Fruit fly (Drosophila melanogaster) ovary, adult (tissue): ENCODE results near the gene axo.

ENCODE experiments used
- CG17801 ChIP-seq: fragments of 200-800 bp; optimal IDR thresholded peaks from 2 replicates; lab custom pipeline; 2019; ENCODE audit warnings: missing biosample characterization, mild to moderate bottlenecking, missing genetic modification characterization, moderate library complexity; ENCODE audit not compliant: partially characterized antibody

axo gene

DNA sequence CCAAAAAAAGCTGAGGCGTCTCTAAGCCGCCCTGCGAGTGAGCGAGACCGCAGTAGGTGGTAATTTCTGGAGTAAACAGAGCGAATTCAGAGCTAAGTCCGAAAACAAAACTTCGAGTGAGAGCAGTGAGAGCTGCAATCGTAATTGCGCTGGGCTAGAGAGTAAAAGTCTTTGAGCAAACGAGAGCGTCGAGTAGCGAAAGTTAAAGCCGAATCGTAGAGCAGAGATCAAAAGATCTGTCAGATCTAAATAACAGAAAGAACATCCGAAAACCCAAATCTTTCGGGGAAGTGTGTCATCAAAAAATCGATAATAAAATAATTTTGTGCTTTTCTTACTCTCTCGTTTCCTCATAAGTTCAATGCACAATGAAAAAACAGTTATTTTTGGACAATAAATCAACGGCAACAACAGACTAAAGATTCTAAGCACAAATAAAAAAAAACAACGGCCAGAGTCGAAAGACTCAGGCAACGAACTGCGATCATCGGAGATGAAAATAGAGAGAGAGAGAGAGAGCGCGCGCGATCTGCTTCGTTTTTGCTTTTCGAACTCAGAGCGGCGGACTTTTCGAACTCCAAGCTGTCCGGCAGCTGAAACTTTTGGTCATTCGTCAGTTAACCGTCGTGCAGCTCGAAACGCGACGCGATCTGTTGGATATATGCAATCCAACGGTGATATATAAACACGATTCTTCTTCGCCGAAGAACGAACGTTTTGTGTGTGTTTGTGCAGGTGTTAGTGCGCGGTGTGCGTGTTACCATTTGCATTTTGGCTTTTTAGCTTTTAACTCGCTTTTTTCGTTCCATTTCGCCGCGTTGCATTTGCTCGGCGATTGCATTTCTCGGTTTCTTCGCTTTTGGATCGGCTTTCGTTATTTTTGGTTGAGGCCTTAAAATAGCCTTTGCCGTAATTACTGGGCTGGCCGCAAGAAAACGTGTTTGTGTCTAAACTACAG, 5.3 kb upstream of the axo start, which contains the start of gene RhoGEF64C:
TSS of gene RhoGEF64C (plus strand) at position 607 of the 958 bp plus-strand sequence.
- no peak for TF ChIP-seq CG17801

dm6 chr3L:4691775-4692174, 4.7 kb upstream of the axo start:
- no peak for TF ChIP-seq CG17801

DNA sequence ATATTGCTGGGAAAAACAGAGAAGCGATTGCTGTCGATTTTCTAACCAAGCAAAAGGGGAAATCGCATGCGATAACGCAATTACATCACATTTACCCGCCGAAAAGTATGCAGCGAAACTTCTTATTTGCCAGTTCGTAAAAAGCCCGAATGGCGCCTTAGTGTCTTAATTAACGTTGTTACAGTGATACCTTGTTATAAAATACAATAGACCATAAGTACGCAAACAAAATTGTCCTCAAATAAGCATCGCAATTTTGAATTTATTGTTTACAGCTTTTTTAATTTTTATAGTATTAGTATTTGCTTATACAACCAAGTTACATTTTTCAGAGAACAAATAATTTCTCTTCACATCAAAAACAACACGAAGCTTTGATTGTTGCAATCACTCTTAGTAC, 3.6 kb upstream of the axo start:
- no peak for TF ChIP-seq CG17801

- TF ChIP-seq CG17801 = no peak
Observed at dm6 chr3L:4689970-4690369, 2.9 kb upstream of the axo start, which contains the start of gene CG18418. TSS of gene CG18418 (minus strand) at chr3L:4690070.

DNA sequence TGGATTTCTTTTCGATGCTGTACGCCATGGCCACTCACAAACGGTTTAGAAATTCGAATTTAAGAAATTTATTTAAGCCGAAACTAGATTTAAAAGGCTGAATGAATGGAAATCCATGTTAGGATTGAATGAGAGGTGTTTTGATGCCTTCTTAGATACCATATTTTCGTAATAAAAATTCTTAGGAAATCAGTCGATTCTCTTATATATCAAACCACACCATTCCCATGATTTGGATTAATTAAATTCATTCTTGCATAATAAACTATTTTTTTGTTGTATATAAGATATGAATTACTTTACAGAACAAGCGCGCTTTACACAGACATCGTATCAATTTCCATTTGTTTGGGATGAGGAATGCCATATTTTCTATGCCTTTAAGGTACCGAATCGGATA, 1.6 kb upstream of the axo start, which contains the start of gene CG7514:
TSS of gene CG7514 (minus strand) at position 101 of the 400 bp plus-strand sequence.
- TF ChIP-seq CG17801 = no peak

DNA sequence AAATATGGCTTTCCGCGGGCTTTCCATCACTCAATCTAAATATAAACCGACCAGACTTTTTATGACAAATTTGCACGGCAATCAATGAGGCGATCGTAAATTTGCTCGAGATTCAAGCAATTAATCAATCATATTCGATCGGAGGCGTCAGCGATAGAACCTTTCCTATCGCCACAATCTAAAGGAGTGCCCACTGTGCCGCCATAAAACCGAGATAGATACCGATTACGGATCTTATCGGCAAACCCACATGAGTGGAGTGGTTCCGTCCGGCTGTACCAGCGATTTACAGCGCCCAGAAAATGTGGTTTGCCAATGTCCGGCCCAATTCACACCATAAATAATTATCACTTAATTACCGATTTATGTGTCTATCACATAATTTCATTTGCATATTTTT, 508 bp downstream of the axo start:
- no peak for TF ChIP-seq CG17801

- no peak for TF ChIP-seq CG17801
Observed at dm6 chr3L:4686050-4686449, 1.1 kb downstream of the axo start.

dm6 chr3L:4684622-4685276, 2.4 kb downstream of the axo start:
- no peak for TF ChIP-seq CG17801

DNA sequence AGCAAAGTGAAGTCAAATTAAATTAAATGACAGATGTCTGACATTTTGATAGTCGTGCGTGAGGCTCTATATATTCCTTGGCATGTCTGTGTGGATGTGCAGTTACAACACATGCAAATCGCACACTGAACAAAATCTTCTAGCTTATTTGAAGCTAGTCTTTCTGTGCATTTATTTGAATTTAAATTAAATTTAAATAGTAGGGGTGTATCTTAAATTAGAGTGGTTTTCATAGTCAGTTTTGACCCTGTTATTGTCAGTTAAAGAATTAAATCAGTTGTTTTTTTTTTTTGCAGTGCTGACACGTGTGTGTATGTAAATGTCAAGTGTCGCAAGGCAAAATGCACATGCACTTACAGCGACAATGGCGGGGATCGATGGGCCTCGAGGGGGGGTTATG, 8.1 kb downstream of the axo start:
- no peak for TF ChIP-seq CG17801

dm6 chr3L:4677532-4677931, 9.6 kb downstream of the axo start, which contains the start of gene CG34266:
TSS of gene CG34266 (plus strand) at chr3L:4677832.
- TF ChIP-seq CG17801 = no peak

DNA sequence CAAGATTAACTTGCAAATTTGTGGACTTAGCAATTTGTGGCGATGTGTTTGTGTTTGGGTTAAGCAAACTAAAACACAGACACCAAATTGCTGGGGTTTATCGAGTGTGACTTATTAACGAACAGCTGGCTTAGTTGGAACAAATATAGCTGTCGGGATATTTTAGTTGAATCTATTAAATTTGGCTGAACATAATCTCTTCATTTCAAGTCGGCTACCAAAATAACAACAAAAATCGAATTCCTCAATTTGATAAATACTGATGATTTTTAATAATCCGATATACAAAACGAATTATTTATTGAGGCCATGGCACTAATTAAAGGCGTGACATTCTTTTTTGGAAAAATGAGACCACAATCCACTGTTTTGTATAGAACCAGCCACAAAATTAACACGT, 19.8 kb downstream of the axo start, which contains the start of gene CG32236:
TSS of gene CG32236 (minus strand) at position 101 of the 400 bp plus-strand sequence.
- no peak for TF ChIP-seq CG17801

dm6 chr3L:4647976-4648375, 39.1 kb downstream of the axo start, which contains the start of gene TTLL1B:
TSS of gene TTLL1B (plus strand) at chr3L:4648276.
- no peak for TF ChIP-seq CG17801

DNA sequence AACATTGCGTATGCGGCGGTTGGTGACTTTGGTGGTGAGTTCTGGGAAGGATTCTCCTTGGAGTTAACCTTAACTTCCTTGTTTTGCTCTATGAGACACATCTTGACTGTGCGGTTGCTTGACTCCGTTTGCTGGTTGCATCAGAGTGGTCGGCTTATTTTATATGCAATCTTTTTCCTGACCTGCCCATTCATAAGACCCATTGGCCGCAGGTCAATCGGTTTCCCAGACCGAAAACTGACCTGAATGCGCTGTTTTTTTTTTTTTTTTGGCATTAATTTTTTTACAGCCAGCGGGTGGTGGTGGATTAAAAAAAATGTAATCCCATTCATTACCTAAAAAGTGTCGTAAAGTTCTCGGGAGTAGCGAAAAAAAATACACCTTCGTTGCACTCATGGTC, 52.4 kb downstream of the axo start, which contains the start of gene CG13716:
TSS of gene CG13716 (minus strand) at position 101 of the 400 bp plus-strand sequence.
- no peak for TF ChIP-seq CG17801

dm6 chr3L:4627012-4627411, 60.1 kb downstream of the axo start:
- TF ChIP-seq CG17801 = no peak

- TF ChIP-seq CG17801 = no peak
Observed at dm6 chr3L:4626434-4626833, 60.7 kb downstream of the axo start, which contains the start of gene HDAC1. TSS of gene HDAC1 (plus strand) at chr3L:4626734.

DNA sequence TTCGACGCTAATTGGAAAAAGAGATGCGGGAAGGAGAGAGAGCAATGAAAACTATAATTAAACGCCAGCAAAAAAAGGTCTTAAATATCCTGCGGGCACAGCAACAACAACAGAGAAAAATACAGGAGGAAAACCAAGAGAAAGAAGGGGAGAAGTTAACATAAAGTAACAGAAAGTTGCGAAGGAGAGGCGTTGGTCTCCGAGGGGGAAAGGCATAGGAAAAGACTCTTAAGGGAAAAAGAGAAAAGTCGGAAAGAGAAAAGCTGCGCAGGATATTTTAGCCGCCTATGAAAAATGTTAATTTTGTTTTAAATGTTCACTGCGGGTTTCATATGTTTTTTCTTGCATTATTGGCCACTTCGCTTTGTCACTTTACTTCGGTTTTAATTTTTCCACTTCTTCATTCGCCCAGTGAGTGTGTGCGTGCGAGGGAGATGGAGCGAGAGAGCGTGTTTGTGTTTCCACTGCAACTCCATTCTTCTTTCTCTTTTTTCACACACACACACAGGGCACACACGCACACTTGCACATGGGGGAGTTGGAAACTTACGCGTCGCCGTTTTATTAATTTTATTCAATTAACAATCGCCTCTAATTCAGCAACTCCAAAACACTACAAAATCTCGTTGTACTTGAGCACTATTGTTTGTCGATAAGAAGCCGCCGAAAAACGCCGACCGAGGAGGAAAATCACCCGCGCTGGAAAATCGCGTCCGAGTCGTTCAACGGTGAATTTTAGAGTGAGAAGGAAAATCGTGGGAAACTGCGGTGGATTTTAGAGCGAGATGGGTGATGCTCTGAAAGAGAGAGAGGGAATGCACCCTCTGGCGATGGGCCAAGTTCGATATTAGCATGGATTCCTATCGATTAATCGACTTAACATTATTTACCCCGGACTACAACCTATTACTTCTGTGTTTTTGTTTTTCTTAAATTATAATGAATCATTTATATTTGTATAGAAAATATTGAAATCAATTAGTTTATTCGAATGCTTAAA, 61.4 kb downstream of the axo start, which contains the start of gene Src64B:
TSS of gene Src64B (minus strand) at position 810 of the 1,000 bp plus-strand sequence.
- peak; percentile 44 for TF ChIP-seq CG17801
